Worm (Caenorhabditis elegans) whole organism, L3 larva: ENCODE results near the gene mdmh-35.

ENCODE experiments used
- ZK546.5 ChIP-seq: sonication (generic microtip); optimal IDR thresholded peaks from 2 replicates; lab custom pipeline; 2017; ENCODE audit warnings: missing biosample characterization, missing genetic modification characterization
- aly-2 ChIP-seq: fragments of 150-350 bp; optimal IDR thresholded peaks from 2 replicates; lab custom pipeline; 2014; ENCODE audit warnings: missing biosample characterization, missing genetic modification characterization
- ama-1 ChIP-seq: fragments of 150-350 bp; optimal IDR thresholded peaks from 2 replicates; lab custom pipeline; 2018
- ceh-16 ChIP-seq: sonication (generic microtip); optimal IDR thresholded peaks from 2 replicates; lab custom pipeline; 2017; ENCODE audit warnings: missing biosample characterization, missing genetic modification characterization
- ceh-9 ChIP-seq: sonication (generic microtip); optimal IDR thresholded peaks from 2 replicates; lab custom pipeline; 2018; ENCODE audit warnings: missing biosample characterization, missing genetic modification characterization
- daf-12 ChIP-seq: fragments of 150-350 bp; optimal IDR thresholded peaks from 2 replicates; lab custom pipeline; 2014; ENCODE audit warnings: missing biosample characterization, missing genetic modification reagents, missing genetic modification characterization
- egl-27 ChIP-seq: sonication (generic microtip); optimal IDR thresholded peaks from 4 replicates; lab custom pipeline; 2017; ENCODE audit warnings: missing biosample characterization, missing genetic modification reagents, missing genetic modification characterization
- egl-5 ChIP-seq: fragments of 150-350 bp; optimal IDR thresholded peaks from 2 replicates; lab custom pipeline; 2017; ENCODE audit warnings: missing biosample characterization, missing genetic modification reagents, missing genetic modification characterization, inconsistent platforms
- elt-1 ChIP-seq: fragments of 150-350 bp; optimal IDR thresholded peaks from 2 replicates; lab custom pipeline; 2014; ENCODE audit warnings: missing biosample characterization, missing genetic modification characterization
- elt-2 ChIP-seq: sonication (generic microtip); optimal IDR thresholded peaks from 2 replicates; lab custom pipeline; 2016; ENCODE audit warnings: missing genetic modification reagents, mild to moderate bottlenecking, missing genetic modification characterization, missing compliant biosample characterization
- elt-3 ChIP-seq, 3 experiments: fragments of 150-350 bp in 1 of 3; sonication (generic microtip) in 2 of 3; optimal IDR thresholded peaks; 2 replicates in 2 of 3; 4 replicates in 1 of 3; lab custom pipeline; 2014 to 2017; ENCODE audit warnings: missing biosample characterization in 3 of 3, missing genetic modification characterization in 3 of 3
- eor-1 ChIP-seq, 2 experiments: fragments of 150-350 bp; optimal IDR thresholded peaks; 2 replicates each; lab custom pipeline; 2014 to 2018; ENCODE audit warnings: missing biosample characterization in 2 of 2, missing genetic modification characterization in 2 of 2
- fos-1 ChIP-seq: fragments of 150-350 bp; optimal IDR thresholded peaks from 2 replicates; lab custom pipeline; 2014; ENCODE audit warnings: missing biosample characterization, missing genetic modification characterization
- lin-15B ChIP-seq: fragments of 150-350 bp; optimal IDR thresholded peaks from 2 replicates; lab custom pipeline; 2014; ENCODE audit warnings: missing biosample characterization, missing genetic modification characterization
- lin-39 ChIP-seq: fragments of 150-350 bp; optimal IDR thresholded peaks from 2 replicates; lab custom pipeline; 2018; ENCODE audit warnings: missing biosample characterization, missing genetic modification reagents, missing genetic modification characterization
- lsy-12 ChIP-seq: sonication (generic microtip); optimal IDR thresholded peaks from 2 replicates; lab custom pipeline; 2016; ENCODE audit warnings: mild to moderate bottlenecking, missing genetic modification characterization, missing compliant biosample characterization
- mdl-1 ChIP-seq: fragments of 150-350 bp; optimal IDR thresholded peaks from 2 replicates; lab custom pipeline; 2014; ENCODE audit warnings: missing biosample characterization, missing genetic modification characterization
- mml-1 ChIP-seq: fragments of 150-350 bp; sonication (generic microtip); optimal IDR thresholded peaks from 3 replicates; lab custom pipeline; 2014; ENCODE audit warnings: missing biosample characterization, missing genetic modification characterization
- nfya-1 ChIP-seq: sonication (generic microtip); optimal IDR thresholded peaks from 2 replicates; lab custom pipeline; 2017; ENCODE audit warnings: missing genetic modification characterization, mild to moderate bottlenecking, missing compliant biosample characterization, antibody characterized with exemption, moderate library complexity; ENCODE audit not compliant: insufficient read depth
- nhr-11 ChIP-seq: fragments of 150-350 bp; optimal IDR thresholded peaks from 2 replicates; lab custom pipeline; 2014; ENCODE audit warnings: missing biosample characterization, missing genetic modification characterization
- nhr-12 ChIP-seq: fragments of 150-350 bp; optimal IDR thresholded peaks from 2 replicates; lab custom pipeline; 2014; ENCODE audit warnings: missing biosample characterization, missing genetic modification characterization
- nhr-23 ChIP-seq: fragments of 150-350 bp; optimal IDR thresholded peaks from 2 replicates; lab custom pipeline; 2014; ENCODE audit warnings: missing biosample characterization, missing genetic modification reagents, missing genetic modification characterization
- nhr-237 ChIP-seq: fragments of 150-350 bp; optimal IDR thresholded peaks from 2 replicates; lab custom pipeline; 2014; ENCODE audit warnings: missing biosample characterization, missing genetic modification characterization
- nhr-25 ChIP-seq: sonication (generic microtip); optimal IDR thresholded peaks from 2 replicates; lab custom pipeline; 2017; ENCODE audit warnings: missing biosample characterization, missing genetic modification characterization
- nhr-28 ChIP-seq: fragments of 150-350 bp; optimal IDR thresholded peaks from 2 replicates; lab custom pipeline; 2014; ENCODE audit warnings: missing biosample characterization, missing genetic modification characterization
- nhr-67 ChIP-seq: fragments of 150-350 bp; optimal IDR thresholded peaks from 2 replicates; lab custom pipeline; 2014; ENCODE audit warnings: missing biosample characterization, missing genetic modification characterization
- nhr-76 ChIP-seq: fragments of 150-350 bp; sonication (generic microtip); optimal IDR thresholded peaks from 5 replicates; lab custom pipeline; 2014; ENCODE audit warnings: missing biosample characterization, missing genetic modification characterization
- nhr-77 ChIP-seq: fragments of 150-350 bp; optimal IDR thresholded peaks from 2 replicates; lab custom pipeline; 2014; ENCODE audit warnings: missing biosample characterization, missing genetic modification characterization
- pha-4 ChIP-seq: fragments of 150-350 bp; optimal IDR thresholded peaks from 2 replicates; lab custom pipeline; 2014; ENCODE audit warnings: missing biosample characterization, missing genetic modification reagents, missing genetic modification characterization
- pqm-1 ChIP-seq: fragments of 150-350 bp; optimal IDR thresholded peaks from 2 replicates; lab custom pipeline; 2017; ENCODE audit warnings: missing biosample characterization, missing genetic modification characterization, inconsistent platforms
- skn-1 ChIP-seq: fragments of 150-350 bp; optimal IDR thresholded peaks from 2 replicates; lab custom pipeline; 2014; ENCODE audit warnings: missing biosample characterization, missing genetic modification characterization
- tbx-2 ChIP-seq: sonication (generic microtip); optimal IDR thresholded peaks from 2 replicates; lab custom pipeline; 2016; ENCODE audit warnings: mild to moderate bottlenecking, missing genetic modification characterization, missing compliant biosample characterization
- unc-62 ChIP-seq: fragments of 150-350 bp; sonication (generic microtip); optimal IDR thresholded peaks from 4 replicates; lab custom pipeline; 2014; ENCODE audit warnings: missing biosample characterization, missing genetic modification reagents, missing genetic modification characterization
- zag-1 ChIP-seq: fragments of 150-350 bp; optimal IDR thresholded peaks from 2 replicates; lab custom pipeline; 2014; ENCODE audit warnings: missing biosample characterization, missing genetic modification characterization

The mdmh-35 gene

ce11 chrII:7814215-7814614, 41.3 kb downstream of the mdmh-35 start:
- no peak for TF ChIP-seq ceh-9 (tag; lab: Kevin White, UChicago)
- no peak for TF ChIP-seq ZK546.5 (tag; lab: Kevin White, UChicago)
- TF ChIP-seq skn-1 (tag; lab: Kevin White, UChicago), result no peak
- TF ChIP-seq tbx-2, result no peak
- TF ChIP-seq nhr-76 (tag; lab: Kevin White, UChicago), result no peak
- no peak for TF ChIP-seq lsy-12 (tag; lab: Kevin White, UChicago)
- no peak for TF ChIP-seq nhr-11 (tag; lab: Kevin White, UChicago)
- TF ChIP-seq pha-4 (tag; lab: Kevin White, UChicago), result no peak
- TF ChIP-seq mdl-1 (tag; lab: Kevin White, UChicago), result no peak
- no peak for TF ChIP-seq nhr-12 (tag; lab: Kevin White, UChicago)
- TF ChIP-seq elt-3 (tag; optimal IDR thresholded peaks at IDR 0.05; lab: Kevin White, UChicago), result no peak
- no peak for TF ChIP-seq nhr-237 (tag; lab: Kevin White, UChicago)
- no peak for TF ChIP-seq nhr-23
- TF ChIP-seq lin-39 (tag; lab: Kevin White, UChicago), result no peak
- TF ChIP-seq zag-1 (tag; lab: Kevin White, UChicago), result no peak
- TF ChIP-seq nfya-1 (tag; lab: Kevin White, UChicago), result no peak
- TF ChIP-seq nhr-67 (tag; lab: Kevin White, UChicago), result no peak
- no peak for TF ChIP-seq eor-1 (tag; optimal IDR thresholded peaks at IDR 0.05; lab: Kevin White, UChicago)
- TF ChIP-seq ama-1 (lab: Kevin White, UChicago), result no peak
- TF ChIP-seq nhr-77 (tag; lab: Kevin White, UChicago), result no peak

- peak; percentile 33 for TF ChIP-seq pqm-1 (tag; lab: Kevin White, UChicago)
- no peak for TF ChIP-seq ZK546.5 (tag; lab: Kevin White, UChicago)
- TF ChIP-seq elt-2 (tag; lab: Kevin White, UChicago), result peak; percentile 74
- TF ChIP-seq skn-1 (tag; lab: Kevin White, UChicago), result peak; percentile 43
Observed at ce11 chrII:7813645-7814044, 41.9 kb downstream of the mdmh-35 start.

ce11 chrII:7813237-7813636, 42.3 kb downstream of the mdmh-35 start:
- TF ChIP-seq mml-1 (tag; lab: Kevin White, UChicago), result no peak
- no peak for TF ChIP-seq elt-1
- no peak for TF ChIP-seq nhr-28 (tag; lab: Kevin White, UChicago)
- no peak for TF ChIP-seq lin-15B
- no peak for TF ChIP-seq nfya-1 (tag; lab: Kevin White, UChicago)
- TF ChIP-seq fos-1 (tag; lab: Kevin White, UChicago), result no peak
- no peak for TF ChIP-seq nhr-77 (tag; lab: Kevin White, UChicago)
- TF ChIP-seq unc-62, result no peak

- TF ChIP-seq ceh-16 (tag; lab: Kevin White, UChicago) (no peak), unc-62 (no peak), nhr-25 (tag; lab: Kevin White, UChicago) (peak; percentile 12)
- TF ChIP-seq, all 47 proteins: peak for 1
Observed at ce11 chrII:7812332-7812731, 43.2 kb downstream of the mdmh-35 start.

ce11 chrII:7810869-7811543, 44.5 kb downstream of the mdmh-35 start, which contains the start of gene cki-1:
TSS of gene cki-1 (plus strand) at chrII:7811240.
- no peak for TF ChIP-seq pha-4 (tag; lab: Kevin White, UChicago)
- no peak for TF ChIP-seq eor-1 (tag; optimal IDR thresholded peaks at IDR 0.05; lab: Kevin White, UChicago)
- TF ChIP-seq daf-12 (tag; lab: Kevin White, UChicago), result no peak
- no peak for TF ChIP-seq nhr-28 (tag; lab: Kevin White, UChicago)
- TF ChIP-seq nfya-1 (tag; lab: Kevin White, UChicago), result no peak
- TF ChIP-seq skn-1 (tag; lab: Kevin White, UChicago), result no peak
- no peak for TF ChIP-seq lin-39 (tag; lab: Kevin White, UChicago)
- no peak for TF ChIP-seq aly-2 (tag; lab: Kevin White, UChicago)
- TF ChIP-seq nhr-12 (tag; lab: Kevin White, UChicago), result no peak
- no peak for TF ChIP-seq ama-1 (lab: Kevin White, UChicago)
- no peak for TF ChIP-seq egl-27 (tag; lab: Kevin White, UChicago)
- TF ChIP-seq zag-1 (tag; lab: Kevin White, UChicago), result no peak
- TF ChIP-seq egl-5, result no peak
